Worm (Caenorhabditis elegans) whole organism, late embryonic: Measurements from ENCODE around the gene sql-1.

Source experiments
- K02D7.2 ChIP-seq: sonication (generic microtip); optimal IDR thresholded peaks from 2 replicates; lab custom pipeline; 2017; ENCODE audit warnings: mild to moderate bottlenecking, missing genetic modification characterization, missing compliant biosample characterization
- T23F11.4 ChIP-seq: fragments of 200-800 bp; sonication (Bioruptor generic); optimal IDR thresholded peaks from 2 replicates; lab custom pipeline; 2018; ENCODE audit warnings: mild to moderate bottlenecking, missing genetic modification characterization, missing compliant biosample characterization
- Y22D7AL.16 ChIP-seq: sonication (generic microtip); optimal IDR thresholded peaks from 2 replicates; lab custom pipeline; 2016; ENCODE audit warnings: missing genetic modification characterization, missing compliant biosample characterization
- ahr-1 ChIP-seq: sonication (generic microtip); optimal IDR thresholded peaks from 2 replicates; lab custom pipeline; 2016; ENCODE audit warnings: missing genetic modification characterization, missing compliant biosample characterization
- ceh-19 ChIP-seq: fragments of 200-800 bp; sonication (Bioruptor generic); optimal IDR thresholded peaks from 2 replicates; lab custom pipeline; 2018; ENCODE audit warnings: mild to moderate bottlenecking, missing genetic modification characterization, missing compliant biosample characterization
- ceh-2 ChIP-seq: sonication (generic microtip); optimal IDR thresholded peaks from 2 replicates; lab custom pipeline; 2016; ENCODE audit warnings: missing genotype, missing genetic modification characterization, missing compliant biosample characterization
- ceh-22 ChIP-seq: sonication (generic microtip); optimal IDR thresholded peaks from 2 replicates; lab custom pipeline; 2017; ENCODE audit warnings: missing biosample characterization, missing genetic modification characterization
- ceh-30 ChIP-seq: fragments of 150-350 bp; optimal IDR thresholded peaks from 2 replicates; lab custom pipeline; 2014; ENCODE audit warnings: missing biosample characterization, missing genetic modification characterization
- ceh-31 ChIP-seq: sonication (generic microtip); optimal IDR thresholded peaks from 2 replicates; lab custom pipeline; 2016; ENCODE audit warnings: missing genetic modification characterization, missing compliant biosample characterization
- ceh-34 ChIP-seq: sonication (generic microtip); optimal IDR thresholded peaks from 2 replicates; lab custom pipeline; 2016; ENCODE audit warnings: mild to moderate bottlenecking, missing genetic modification characterization, missing compliant biosample characterization
- ceh-45 ChIP-seq: fragments of 200-800 bp; sonication (Bioruptor generic); IDR thresholded peaks from 2 replicates; pipeline ENCODE4 v1.3.6; 2022; ENCODE audit warnings: missing genetic modification reagents, missing genetic modification characterization, missing compliant biosample characterization
- ceh-48 ChIP-seq: sonication (generic microtip); optimal IDR thresholded peaks from 2 replicates; lab custom pipeline; 2016; ENCODE audit warnings: missing genetic modification characterization, inconsistent platforms, missing compliant biosample characterization
- ceh-6 ChIP-seq: fragments of 200-800 bp; sonication (Bioruptor generic); optimal IDR thresholded peaks from 2 replicates; lab custom pipeline; 2018; ENCODE audit warnings: mild to moderate bottlenecking, missing genetic modification characterization, missing compliant biosample characterization
- che-1 ChIP-seq: sonication (generic microtip); optimal IDR thresholded peaks from 2 replicates; lab custom pipeline; 2016; ENCODE audit warnings: mild to moderate bottlenecking, missing genetic modification characterization, missing compliant biosample characterization
- dmd-4 ChIP-seq: sonication (generic microtip); optimal IDR thresholded peaks from 2 replicates; lab custom pipeline; 2016; ENCODE audit warnings: borderline replicate concordance, missing genetic modification characterization, missing compliant biosample characterization
- dve-1 ChIP-seq: sonication (generic microtip); optimal IDR thresholded peaks from 2 replicates; lab custom pipeline; 2017; ENCODE audit warnings: antibody characterized with exemption, mild to moderate bottlenecking, missing genetic modification characterization, missing compliant biosample characterization
- elt-4 ChIP-seq: sonication (generic microtip); optimal IDR thresholded peaks from 2 replicates; lab custom pipeline; 2016; ENCODE audit warnings: missing genetic modification characterization, missing compliant biosample characterization
- ets-4 ChIP-seq: sonication (generic microtip); optimal IDR thresholded peaks from 2 replicates; lab custom pipeline; 2016; ENCODE audit warnings: missing genetic modification characterization, missing compliant biosample characterization
- fax-1 ChIP-seq: sonication (generic microtip); optimal IDR thresholded peaks from 2 replicates; lab custom pipeline; 2016; ENCODE audit warnings: missing genotype, missing genetic modification characterization, missing compliant biosample characterization
- fkh-10 ChIP-seq: fragments of 150-350 bp; optimal IDR thresholded peaks from 2 replicates; lab custom pipeline; 2014; ENCODE audit warnings: missing biosample characterization, missing genetic modification reagents, missing genetic modification characterization
- hlh-13 ChIP-seq: fragments of 200-800 bp; sonication (Bioruptor generic); optimal IDR thresholded peaks from 2 replicates; lab custom pipeline; 2018; ENCODE audit warnings: mild to moderate bottlenecking, missing genetic modification characterization, missing compliant biosample characterization
- hlh-15 ChIP-seq: sonication (generic microtip); optimal IDR thresholded peaks from 2 replicates; lab custom pipeline; 2016; ENCODE audit warnings: missing genetic modification characterization, missing compliant biosample characterization
- hlh-30 ChIP-seq: sonication (generic microtip); optimal IDR thresholded peaks from 2 replicates; lab custom pipeline; 2017; ENCODE audit warnings: antibody characterized with exemption, missing genetic modification characterization, missing compliant biosample characterization; ENCODE audit not compliant: insufficient read depth
- hlh-6 ChIP-seq: sonication (generic microtip); optimal IDR thresholded peaks from 2 replicates; lab custom pipeline; 2016; ENCODE audit warnings: missing genotype, missing genetic modification characterization, missing compliant biosample characterization
- hlh-8 ChIP-seq: sonication (generic microtip); optimal IDR thresholded peaks from 2 replicates; lab custom pipeline; 2016; ENCODE audit warnings: missing genotype, missing genetic modification characterization, missing compliant biosample characterization
- lim-6 ChIP-seq: sonication (generic microtip); optimal IDR thresholded peaks from 2 replicates; lab custom pipeline; 2016; ENCODE audit warnings: missing genetic modification characterization, missing compliant biosample characterization
- lin-11 ChIP-seq: fragments of 200-800 bp; sonication (Bioruptor generic); optimal IDR thresholded peaks from 2 replicates; lab custom pipeline; 2018; ENCODE audit warnings: mild to moderate bottlenecking, missing genetic modification characterization, missing compliant biosample characterization
- nfya-1 ChIP-seq: sonication (generic microtip); optimal IDR thresholded peaks from 2 replicates; lab custom pipeline; 2017; ENCODE audit warnings: missing genetic modification characterization, mild to moderate bottlenecking, missing compliant biosample characterization, antibody characterized with exemption, moderate library complexity
- npax-4 ChIP-seq: sonication (generic microtip); optimal IDR thresholded peaks from 2 replicates; lab custom pipeline; 2016; ENCODE audit warnings: missing genetic modification characterization, missing compliant biosample characterization
- pat-9 ChIP-seq: fragments of 200-800 bp; sonication (Bioruptor generic); optimal IDR thresholded peaks from 2 replicates; lab custom pipeline; 2018; ENCODE audit warnings: mild to moderate bottlenecking, missing genetic modification characterization, moderate library complexity, missing compliant biosample characterization
- pha-2 ChIP-seq: sonication (generic microtip); optimal IDR thresholded peaks from 2 replicates; lab custom pipeline; 2017; ENCODE audit warnings: mild to moderate bottlenecking, missing genetic modification characterization, missing compliant biosample characterization
- pros-1 ChIP-seq: fragments of 150-350 bp; optimal IDR thresholded peaks from 2 replicates; lab custom pipeline; 2014; ENCODE audit warnings: missing biosample characterization, missing genetic modification reagents, missing genetic modification characterization
- unc-3 ChIP-seq, 2 experiments: fragments of 200-800 bp in 1 of 2; sonication (Bioruptor generic) in 1 of 2; sonication (generic microtip) in 1 of 2; conservative IDR thresholded peaks in 1 of 2; optimal IDR thresholded peaks in 1 of 2; 2 replicates each; pipeline versions ENCODE4 v1.3.6 to Lab custom; 2016 to 2022; ENCODE audit warnings: missing compliant biosample characterization in 2 of 2, missing genetic modification characterization in 2 of 2, missing genetic modification reagents in 1 of 2
- unc-42 ChIP-seq: sonication (generic microtip); optimal IDR thresholded peaks from 2 replicates; lab custom pipeline; 2016; ENCODE audit warnings: missing genotype, missing genetic modification characterization, missing compliant biosample characterization
- unc-55 ChIP-seq: sonication (generic microtip); optimal IDR thresholded peaks from 2 replicates; lab custom pipeline; 2017; ENCODE audit warnings: missing biosample characterization, missing genetic modification reagents, missing genetic modification characterization
- unc-86 ChIP-seq: sonication (generic microtip); optimal IDR thresholded peaks from 2 replicates; lab custom pipeline; 2016; ENCODE audit warnings: missing genetic modification characterization, missing compliant biosample characterization
- zip-5 ChIP-seq: sonication (generic microtip); optimal IDR thresholded peaks from 2 replicates; lab custom pipeline; 2016; ENCODE audit warnings: missing genetic modification characterization, missing compliant biosample characterization
- ztf-16 ChIP-seq: sonication (generic microtip); optimal IDR thresholded peaks from 2 replicates; lab custom pipeline; 2017; ENCODE audit warnings: missing genetic modification characterization, missing compliant biosample characterization

The sql-1 gene

DNA sequence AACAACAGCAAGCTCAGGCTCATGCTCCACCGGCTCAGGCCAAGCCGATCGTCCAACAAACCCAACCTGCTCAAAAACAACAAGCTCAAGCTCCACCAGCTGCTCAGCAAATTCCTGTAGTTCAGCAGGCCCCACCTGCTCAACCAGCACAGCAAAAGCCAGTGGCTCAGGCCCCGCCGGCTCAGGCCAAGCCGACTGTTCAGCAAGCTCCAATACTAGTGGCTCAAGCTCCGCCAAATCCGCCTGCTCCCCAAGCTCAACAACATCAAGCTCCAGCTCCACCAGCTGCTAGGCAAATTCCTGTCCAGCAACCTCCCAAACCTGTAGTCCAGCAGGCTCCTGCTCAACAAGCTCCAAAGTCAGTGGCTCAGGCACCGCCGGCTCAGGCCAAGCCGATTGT, 29.6 kb upstream of the sql-1 start:
- TF ChIP-seq pros-1 (tag; lab: Kevin White, UChicago) (no peak), hlh-15 (tag; lab: Kevin White, UChicago) (no peak), unc-42 (tag; lab: Kevin White, UChicago) (no peak), hlh-13 (no peak), dve-1 (tag; lab: Kevin White, UChicago) (no peak), ceh-2 (tag; lab: Kevin White, UChicago) (no peak), fkh-10 (GFP tag; lab: Kevin White, UChicago) (no peak), Y22D7AL.16 (tag; lab: Kevin White, UChicago) (no peak), unc-3 (GFP tag; conservative IDR thresholded peaks at IDR 0.05; lab: Robert Waterston, UW) (no peak), unc-3 (tag; optimal IDR thresholded peaks at IDR 0.05; lab: Kevin White, UChicago) (no peak), ceh-34 (tag; lab: Kevin White, UChicago) (no peak), ceh-45 (GFP tag; lab: Robert Waterston, UW) (no peak), ceh-31 (tag; lab: Kevin White, UChicago) (no peak), ztf-16 (tag; lab: Kevin White, UChicago) (no peak), ceh-22 (tag; lab: Kevin White, UChicago) (no peak), npax-4 (tag; lab: Kevin White, UChicago) (no peak), unc-55 (GFP tag; lab: Kevin White, UChicago) (no peak)

DNA sequence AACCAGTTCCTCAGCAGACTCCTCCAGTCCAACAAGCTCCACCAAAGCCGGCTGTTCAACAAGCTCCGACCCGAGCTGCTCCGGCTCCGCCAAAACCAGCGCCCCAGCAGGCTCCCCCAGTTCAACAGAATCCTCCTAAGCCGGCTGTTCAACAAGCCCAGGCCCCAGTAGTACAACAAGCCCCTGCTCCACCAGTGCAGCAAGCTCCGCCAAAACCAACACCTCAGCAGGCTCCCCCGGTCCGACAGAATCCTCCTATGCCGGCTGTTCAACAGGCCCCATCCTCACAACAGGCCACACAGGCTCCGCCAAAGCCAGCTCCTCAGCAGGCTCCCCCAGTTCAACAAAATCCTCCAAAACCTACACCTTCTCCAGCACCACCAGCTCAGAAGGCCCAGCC, 28.8 kb upstream of the sql-1 start:
- TF ChIP-seq unc-3 (GFP tag; conservative IDR thresholded peaks at IDR 0.05; lab: Robert Waterston, UW) (no peak), unc-3 (tag; optimal IDR thresholded peaks at IDR 0.05; lab: Kevin White, UChicago) (no peak), hlh-30 (tag; lab: Kevin White, UChicago) (no peak), T23F11.4 (GFP tag; lab: Kevin White, UChicago) (no peak), ceh-34 (tag; lab: Kevin White, UChicago) (no peak), elt-4 (tag; lab: Kevin White, UChicago) (no peak), K02D7.2 (tag; lab: Kevin White, UChicago) (no peak), hlh-8 (tag; lab: Kevin White, UChicago) (no peak), ceh-6 (no peak), lim-6 (tag; lab: Kevin White, UChicago) (no peak), pat-9 (tag; lab: Kevin White, UChicago) (no peak), ahr-1 (tag; lab: Kevin White, UChicago) (no peak), ceh-22 (tag; lab: Kevin White, UChicago) (no peak)

DNA sequence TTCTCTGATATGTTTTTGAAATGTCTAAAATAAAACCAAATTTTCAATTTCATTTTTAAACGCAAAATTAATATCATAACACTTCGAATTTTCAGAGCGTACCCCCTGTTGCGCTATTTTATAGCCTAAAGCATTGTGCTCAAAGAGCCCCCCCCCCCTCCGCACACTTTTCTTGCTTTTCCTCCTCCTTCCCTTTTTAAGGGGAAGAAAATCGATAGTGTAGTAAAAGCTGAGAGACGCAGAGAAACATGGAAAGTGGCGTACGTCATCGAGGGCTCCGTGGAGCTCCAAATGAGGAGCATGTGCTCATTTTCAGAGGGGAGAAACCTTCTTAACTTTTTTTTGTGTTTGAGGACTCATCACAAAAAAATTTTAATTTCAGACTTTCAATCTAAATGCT, 26.9 kb upstream of the sql-1 start, which contains the start of gene cccp-1:
TSS of gene cccp-1 (plus strand) at position 377 of the 400 bp plus-strand sequence.
- TF ChIP-seq ahr-1 (tag; lab: Kevin White, UChicago): no peak
- TF ChIP-seq ceh-6: no peak
- TF ChIP-seq ceh-48 (tag; lab: Kevin White, UChicago): peak; percentile 95
- peak; percentile 25 for TF ChIP-seq nfya-1 (tag; lab: Kevin White, UChicago)
- TF ChIP-seq ceh-19 (GFP tag; lab: Kevin White, UChicago): peak; percentile 7
- TF ChIP-seq lin-11 (tag; lab: Kevin White, UChicago): no peak
- peak; percentile 39 for TF ChIP-seq unc-42 (tag; lab: Kevin White, UChicago)
- peak; percentile 39 for TF ChIP-seq ceh-31 (tag; lab: Kevin White, UChicago)
- no peak for TF ChIP-seq pros-1 (tag; lab: Kevin White, UChicago)
- no peak for TF ChIP-seq dmd-4
- TF ChIP-seq che-1: no peak
- TF ChIP-seq ztf-16 (tag; lab: Kevin White, UChicago): no peak
- TF ChIP-seq hlh-30 (tag; lab: Kevin White, UChicago): no peak

DNA sequence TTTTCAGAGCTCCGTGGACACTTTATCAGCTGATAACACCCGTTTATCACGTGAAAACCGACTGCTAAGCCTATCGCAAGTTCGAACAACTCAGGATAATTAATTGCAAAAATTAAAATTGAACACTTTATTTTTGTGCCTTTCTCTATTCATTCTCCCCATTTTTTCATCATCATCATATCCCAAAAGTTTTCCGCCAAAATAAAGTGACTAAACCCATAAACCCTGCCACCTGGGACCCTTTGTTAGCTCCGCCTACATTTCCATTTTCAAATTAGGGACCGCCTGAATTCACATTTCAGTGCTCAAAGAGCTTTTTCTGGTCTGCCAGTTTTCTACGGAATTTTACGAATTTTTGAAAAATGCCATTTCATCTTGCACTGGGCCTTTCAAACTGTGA, 14.9 kb upstream of the sql-1 start, which contains the start of gene arrd-16:
TSS of gene arrd-16 (plus strand) at position 301 of the 400 bp plus-strand sequence.
- no peak for TF ChIP-seq unc-86 (tag; lab: Kevin White, UChicago)
- no peak for TF ChIP-seq ceh-19 (GFP tag; lab: Kevin White, UChicago)
- no peak for TF ChIP-seq ets-4 (tag; lab: Kevin White, UChicago)
- TF ChIP-seq unc-3 (GFP tag; conservative IDR thresholded peaks at IDR 0.05; lab: Robert Waterston, UW): no peak
- no peak for TF ChIP-seq unc-3 (tag; optimal IDR thresholded peaks at IDR 0.05; lab: Kevin White, UChicago)
- TF ChIP-seq pha-2 (tag; lab: Kevin White, UChicago): no peak
- no peak for TF ChIP-seq hlh-6 (tag; lab: Kevin White, UChicago)
- no peak for TF ChIP-seq fkh-10 (GFP tag; lab: Kevin White, UChicago)
- no peak for TF ChIP-seq ztf-16 (tag; lab: Kevin White, UChicago)
- TF ChIP-seq zip-5: no peak
- TF ChIP-seq T23F11.4 (GFP tag; lab: Kevin White, UChicago): no peak
- no peak for TF ChIP-seq hlh-30 (tag; lab: Kevin White, UChicago)
- no peak for TF ChIP-seq fax-1 (tag; lab: Kevin White, UChicago)
- TF ChIP-seq npax-4 (tag; lab: Kevin White, UChicago): no peak
- TF ChIP-seq Y22D7AL.16 (tag; lab: Kevin White, UChicago): no peak
- TF ChIP-seq hlh-15 (tag; lab: Kevin White, UChicago): no peak
- no peak for TF ChIP-seq ceh-30 (tag; lab: Kevin White, UChicago)
- TF ChIP-seq hlh-8 (tag; lab: Kevin White, UChicago): no peak
- TF ChIP-seq elt-4 (tag; lab: Kevin White, UChicago): no peak
